Worm (Caenorhabditis elegans): ENCODE measurements around the gene dnj-7.

Gene dnj-7

DNA sequence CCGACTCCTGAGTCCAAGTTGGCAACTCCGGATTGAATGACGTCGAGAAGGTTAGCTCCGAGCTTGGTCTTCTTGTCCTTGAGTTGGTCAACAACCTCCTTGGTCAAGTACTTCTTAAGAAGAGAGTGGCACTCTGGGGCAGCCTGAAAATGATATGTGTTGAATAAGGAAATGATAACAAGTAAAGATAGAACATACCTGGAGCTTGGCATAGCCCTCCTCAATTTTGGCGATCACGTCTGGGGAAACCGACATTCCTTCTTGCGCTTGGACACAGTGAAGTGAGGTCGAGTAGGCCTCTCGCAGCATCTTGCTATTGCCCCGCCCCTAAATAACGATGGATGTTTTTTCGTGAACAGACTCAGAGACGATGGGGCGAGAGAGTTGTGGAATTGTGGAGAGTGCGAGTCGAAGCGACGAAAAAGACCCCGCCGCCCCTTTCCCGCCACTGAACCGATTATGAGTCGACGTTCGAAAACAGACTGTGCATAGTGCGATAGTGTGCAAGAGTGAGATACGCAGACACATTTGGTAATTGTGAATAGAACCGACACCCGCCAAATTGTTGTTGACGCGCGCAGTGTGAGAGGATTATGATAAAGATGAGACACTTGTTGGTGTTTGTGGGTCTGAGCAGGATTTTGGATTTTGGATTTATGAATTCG is 37.9 kb downstream of the dnj-7 start (continued):
- TF ChIP-seq madf-10 (tag; optimal IDR thresholded peaks at IDR 0.05), result no peak
- no peak for TF ChIP-seq C17E4.6 (GFP tag; IDR thresholded peaks at IDR 0.05)
- no peak for TF ChIP-seq hrde-1 (tag; optimal IDR thresholded peaks at IDR 0.05; ENCODE audit: borderline replicate concordance)
- TF ChIP-seq let-526 (GFP tag; IDR thresholded peaks at IDR 0.05), result no peak
- no peak for TF ChIP-seq fkh-3 (tag; optimal IDR thresholded peaks at IDR 0.05)
- no peak for TF ChIP-seq Y53G8AR.9 (GFP tag; conservative IDR thresholded peaks at IDR 0.05)
- no peak for TF ChIP-seq F23B12.7 (tag; optimal IDR thresholded peaks at IDR 0.05; ENCODE audit: insufficient read depth)
- TF ChIP-seq unc-130 (GFP tag; optimal IDR thresholded peaks at IDR 0.05), result no peak
- TF ChIP-seq sptf-2 (GFP tag; optimal IDR thresholded peaks at IDR 0.05), result no peak
- TF ChIP-seq bed-1 (GFP tag; IDR thresholded peaks at IDR 0.05), result no peak
- no peak for TF ChIP-seq cebp-2 (GFP tag; IDR thresholded peaks at IDR 0.05)
- TF ChIP-seq aptf-3 (GFP tag; IDR thresholded peaks at IDR 0.05), result no peak
- TF ChIP-seq ceh-79 (tag; optimal IDR thresholded peaks at IDR 0.05), result no peak
- TF ChIP-seq akir-1 (GFP tag; optimal IDR thresholded peaks at IDR 0.05), result no peak
- TF ChIP-seq atf-7 (tag; optimal IDR thresholded peaks at IDR 0.05), result no peak
- TF ChIP-seq bed-2 (GFP tag; IDR thresholded peaks at IDR 0.05), result no peak
- TF ChIP-seq lsy-27 (tag; optimal IDR thresholded peaks at IDR 0.05; ENCODE audit: borderline replicate concordance, insufficient read depth), result no peak
- TF ChIP-seq lin-26 (GFP tag; IDR thresholded peaks at IDR 0.05), result no peak
- TF ChIP-seq unc-62 (GFP tag; optimal IDR thresholded peaks at IDR 0.05), result no peak
- TF ChIP-seq B0019.2 (GFP tag; conservative IDR thresholded peaks at IDR 0.05), result no peak
- no peak for TF ChIP-seq mes-4 (tag; optimal IDR thresholded peaks at IDR 0.05)
- no peak for TF ChIP-seq rpc-1 (optimal IDR thresholded peaks at IDR 0.05)
- no peak for TF ChIP-seq rpc-1 (tag; optimal IDR thresholded peaks at IDR 0.05)
- peak; percentile 92 for TF ChIP-seq hmg-1.2 (GFP tag; IDR thresholded peaks at IDR 0.05)
- no peak for TF ChIP-seq snpc-3.4 (tag; optimal IDR thresholded peaks at IDR 0.05)
- TF ChIP-seq ztf-26 (tag; optimal IDR thresholded peaks at IDR 0.05), result no peak
- TF ChIP-seq lin-40 (tag; optimal IDR thresholded peaks at IDR 0.05), result no peak
- no peak for TF ChIP-seq F22D6.2 (tag; optimal IDR thresholded peaks at IDR 0.05)
- no peak for TF ChIP-seq ztf-6 (GFP tag; IDR thresholded peaks at IDR 0.05)
- no peak for TF ChIP-seq sea-2 (GFP tag; IDR thresholded peaks at IDR 0.05)
- TF ChIP-seq ztf-18 (tag; optimal IDR thresholded peaks at IDR 0.05), result no peak
- 0 out of 2 replicates have a peak, but pooled peaks have one; percentile 6 for TF ChIP-seq ceh-100 (GFP tag; IDR thresholded peaks at IDR 0.05)
- TF ChIP-seq nhr-179 (tag; optimal IDR thresholded peaks at IDR 0.05), result no peak
- TF ChIP-seq lag-1 (GFP tag; IDR thresholded peaks at IDR 0.05), result no peak
- TF ChIP-seq tbx-9 (tag; optimal IDR thresholded peaks at IDR 0.05; ENCODE audit: borderline replicate concordance), result no peak
- no peak for TF ChIP-seq ceh-91 (GFP tag; IDR thresholded peaks at IDR 0.05)
- no peak for TF ChIP-seq nhr-120 (GFP tag; IDR thresholded peaks at IDR 0.05)
- no peak for TF ChIP-seq tbp1 (GFP tag; optimal IDR thresholded peaks at IDR 0.05)
- TF ChIP-seq nhr-27 (tag; optimal IDR thresholded peaks at IDR 0.05), result no peak
- peak; percentile 44; the same call in 1 of the 2 replicates for TF ChIP-seq mcd-1 (GFP tag; IDR thresholded peaks at IDR 0.05)
- TF ChIP-seq madf-8 (GFP tag; conservative IDR thresholded peaks at IDR 0.05), result peak; percentile 43; the same call in 1 of the 2 replicates
- peak; percentile 27 for TF ChIP-seq lin-54 (GFP tag; optimal IDR thresholded peaks at IDR 0.05)
- TF ChIP-seq F10E7.11 (tag; optimal IDR thresholded peaks at IDR 0.05), result no peak
- no peak for TF ChIP-seq die-1 (tag; optimal IDR thresholded peaks at IDR 0.05)
- no peak for TF ChIP-seq Y79H2A.3 (GFP tag; conservative IDR thresholded peaks at IDR 0.05)
- no peak; the same call in 1 of the 2 replicates for TF ChIP-seq B0336.3 (GFP tag; IDR thresholded peaks at IDR 0.05)
- no peak for TF ChIP-seq lir-1 (GFP tag; conservative IDR thresholded peaks at IDR 0.05)
- TF ChIP-seq Y56A3A.18 (GFP tag; IDR thresholded peaks at IDR 0.05), result no peak
- no peak for TF ChIP-seq egl-18 (GFP tag; IDR thresholded peaks at IDR 0.05)
